Worm (Caenorhabditis elegans) whole organism, young adult: Measurements from ENCODE around the gene rif-1.2.

Source experiments
- B0035.1 ChIP-seq: sonication (generic microtip); optimal IDR thresholded peaks from 2 replicates; lab custom pipeline; 2016; ENCODE audit warnings: missing genetic modification characterization, mild to moderate bottlenecking, missing compliant biosample characterization, missing genotype, missing genetic modification reagents
- F52B5.7 ChIP-seq: sonication (generic microtip); optimal IDR thresholded peaks from 2 replicates; lab custom pipeline; 2016; ENCODE audit warnings: mild to moderate bottlenecking, missing genetic modification characterization, missing compliant biosample characterization
- F55B11.4 ChIP-seq: sonication (generic microtip); optimal IDR thresholded peaks from 2 replicates; lab custom pipeline; 2016; ENCODE audit warnings: missing compliant biosample characterization, missing genetic modification characterization, borderline replicate concordance; ENCODE audit not compliant: insufficient read depth
- K11D2.4 ChIP-seq: fragments of 200-800 bp; sonication (Bioruptor generic); IDR thresholded peaks from 2 replicates; pipeline ENCODE4 v1.3.6; 2022; ENCODE audit warnings: missing genetic modification reagents, missing genetic modification characterization, missing compliant biosample characterization
- K12H6.12 ChIP-seq: fragments of 200-800 bp; sonication (Bioruptor generic); optimal IDR thresholded peaks from 2 replicates; lab custom pipeline; 2018; ENCODE audit warnings: mild to moderate bottlenecking, missing genetic modification characterization, missing compliant biosample characterization
- T26A5.8 ChIP-seq: sonication (generic microtip); optimal IDR thresholded peaks from 2 replicates; lab custom pipeline; 2016; ENCODE audit warnings: missing genetic modification characterization, missing compliant biosample characterization
- Y53F4B.3 ChIP-seq: fragments of 200-800 bp; sonication (Bioruptor generic); IDR thresholded peaks from 2 replicates; pipeline ENCODE4 v1.3.6; 2022; ENCODE audit warnings: missing genetic modification reagents, missing genetic modification characterization, missing compliant biosample characterization
- Y79H2A.3 ChIP-seq: fragments of 200-800 bp; sonication (Bioruptor generic); conservative IDR thresholded peaks from 2 replicates; pipeline ENCODE4 v1.3.6; 2022; ENCODE audit warnings: missing genetic modification reagents, missing genetic modification characterization, missing compliant biosample characterization
- ZK185.1 ChIP-seq: sonication (generic microtip); optimal IDR thresholded peaks from 2 replicates; lab custom pipeline; 2016; ENCODE audit warnings: mild to moderate bottlenecking, missing genetic modification characterization, missing compliant biosample characterization; ENCODE audit not compliant: poor library complexity, severe bottlenecking
- ama-1 ChIP-seq, 3 experiments: fragments of 150-350 bp in 1 of 3; sonication (generic microtip) in 2 of 3; optimal IDR thresholded peaks; 2 replicates each; lab custom pipeline; 2014 to 2018; ENCODE audit warnings: missing biosample characterization in 2 of 3, missing genetic modification characterization in 2 of 3, missing genetic modification reagents in 2 of 3
- atf-7 ChIP-seq: sonication (generic microtip); optimal IDR thresholded peaks from 2 replicates; lab custom pipeline; 2017; ENCODE audit warnings: mild to moderate bottlenecking, missing genetic modification characterization, missing compliant biosample characterization
- attf-3 ChIP-seq: fragments of 200-800 bp; sonication (Bioruptor generic); conservative IDR thresholded peaks from 2 replicates; pipeline ENCODE4 v1.3.6; 2022; ENCODE audit warnings: missing genetic modification reagents, missing genetic modification characterization, missing compliant biosample characterization
- attf-6 ChIP-seq: fragments of 200-800 bp; sonication (Bioruptor generic); IDR thresholded peaks from 2 replicates; pipeline ENCODE4 v1.3.6; 2022; ENCODE audit warnings: missing genetic modification reagents, missing genetic modification characterization, missing compliant biosample characterization
- bed-2 ChIP-seq: fragments of 200-800 bp; sonication (Bioruptor generic); IDR thresholded peaks from 2 replicates; pipeline ENCODE4 v1.3.6; 2022; ENCODE audit warnings: missing genetic modification reagents, missing genetic modification characterization, missing compliant biosample characterization
- ccch-3 ChIP-seq: fragments of 200-800 bp; sonication (Bioruptor generic); optimal IDR thresholded peaks from 2 replicates; lab custom pipeline; 2018; ENCODE audit warnings: mild to moderate bottlenecking, missing genetic modification characterization, missing compliant biosample characterization
- cebp-2 ChIP-seq: fragments of 200-800 bp; sonication (Bioruptor generic); IDR thresholded peaks from 2 replicates; pipeline ENCODE4 v1.3.6; 2022; ENCODE audit warnings: missing genetic modification characterization, missing compliant biosample characterization
- ceh-58 ChIP-seq: fragments of 200-800 bp; sonication (Bioruptor generic); IDR thresholded peaks from 2 replicates; pipeline ENCODE4 v1.3.6; 2022; ENCODE audit warnings: missing genetic modification characterization, missing compliant biosample characterization
- ceh-79 ChIP-seq: sonication (generic microtip); optimal IDR thresholded peaks from 2 replicates; lab custom pipeline; 2017; ENCODE audit warnings: mild to moderate bottlenecking, missing genetic modification characterization, missing compliant biosample characterization
- ceh-91 ChIP-seq: fragments of 200-800 bp; sonication (Bioruptor generic); IDR thresholded peaks from 2 replicates; pipeline ENCODE4 v1.3.6; 2022; ENCODE audit warnings: missing genetic modification reagents, missing genetic modification characterization, missing compliant biosample characterization
- chd-7 ChIP-seq: sonication (generic microtip); optimal IDR thresholded peaks from 2 replicates; lab custom pipeline; 2016; ENCODE audit warnings: mild to moderate bottlenecking, missing genetic modification characterization, moderate library complexity, missing compliant biosample characterization
- die-1 ChIP-seq: sonication (generic microtip); optimal IDR thresholded peaks from 2 replicates; lab custom pipeline; 2016; ENCODE audit warnings: missing genotype, mild to moderate bottlenecking, missing genetic modification characterization, missing compliant biosample characterization
- dox-1 ChIP-seq: fragments of 200-800 bp; sonication (Bioruptor generic); IDR thresholded peaks from 2 replicates; pipeline ENCODE4 v1.3.6; 2022; ENCODE audit warnings: missing genetic modification reagents, missing genetic modification characterization, missing compliant biosample characterization
- efl-1 ChIP-seq: fragments of 150-350 bp; optimal IDR thresholded peaks from 2 replicates; lab custom pipeline; 2014; ENCODE audit warnings: missing biosample characterization, missing genetic modification reagents, missing genetic modification characterization
- egl-44 ChIP-seq: fragments of 200-800 bp; sonication (Bioruptor generic); IDR thresholded peaks from 2 replicates; pipeline ENCODE4 v1.3.6; 2022; ENCODE audit warnings: missing genetic modification reagents, missing genetic modification characterization, missing compliant biosample characterization
- egrh-3 ChIP-seq: fragments of 200-800 bp; sonication (Bioruptor generic); IDR thresholded peaks from 2 replicates; pipeline ENCODE4 v1.3.6; 2022; ENCODE audit warnings: missing genetic modification reagents, missing genetic modification characterization, missing compliant biosample characterization
- ekl-4 ChIP-seq: fragments of 200-800 bp; sonication (Bioruptor generic); IDR thresholded peaks from 2 replicates; pipeline ENCODE4 v1.3.6; 2022; ENCODE audit warnings: missing genetic modification reagents, missing genetic modification characterization, missing compliant biosample characterization
- ets-4 ChIP-seq: fragments of 200-800 bp; sonication (Bioruptor generic); optimal IDR thresholded peaks from 2 replicates; lab custom pipeline; 2018; ENCODE audit warnings: mild to moderate bottlenecking, missing genetic modification characterization, missing compliant biosample characterization
- hmg-20 ChIP-seq: fragments of 200-800 bp; sonication (Bioruptor generic); IDR thresholded peaks from 2 replicates; pipeline ENCODE4 v1.3.6; 2022; ENCODE audit warnings: missing genetic modification reagents, missing genetic modification characterization, missing compliant biosample characterization
- hsf-1 ChIP-seq: fragments of 200-800 bp; sonication (Bioruptor generic); IDR thresholded peaks from 2 replicates; pipeline ENCODE4 v1.3.6; 2022; ENCODE audit warnings: missing genetic modification reagents, missing genetic modification characterization, missing compliant biosample characterization
- lin-35 ChIP-seq, 3 experiments: fragments of 150-350 bp in 2 of 3; sonication (generic microtip) in 1 of 3; optimal IDR thresholded peaks; 2 replicates each; lab custom pipeline; 2014 to 2018; ENCODE audit warnings: missing biosample characterization in 3 of 3, missing genetic modification characterization in 3 of 3, missing genetic modification reagents in 3 of 3
- lin-54 ChIP-seq: fragments of 200-800 bp; sonication (Bioruptor generic); optimal IDR thresholded peaks from 2 replicates; lab custom pipeline; 2018; ENCODE audit warnings: mild to moderate bottlenecking, missing genetic modification characterization, missing compliant biosample characterization
- lir-1 ChIP-seq: fragments of 200-800 bp; sonication (Bioruptor generic); conservative IDR thresholded peaks from 2 replicates; pipeline ENCODE4 v1.3.6; 2022; ENCODE audit warnings: missing genetic modification reagents, missing genetic modification characterization, missing compliant biosample characterization
- lsl-1 ChIP-seq: fragments of 200-800 bp; sonication (Bioruptor generic); optimal IDR thresholded peaks from 2 replicates; lab custom pipeline; 2018; ENCODE audit warnings: mild to moderate bottlenecking, missing genetic modification characterization, moderate library complexity, missing compliant biosample characterization
- madf-3 ChIP-seq: fragments of 200-800 bp; sonication (Bioruptor generic); IDR thresholded peaks from 2 replicates; pipeline ENCODE4 v1.3.6; 2022; ENCODE audit warnings: missing genetic modification reagents, missing genetic modification characterization, missing compliant biosample characterization
- mel-28 ChIP-seq: sonication (generic microtip); optimal IDR thresholded peaks from 2 replicates; lab custom pipeline; 2016; ENCODE audit warnings: borderline replicate concordance, mild to moderate bottlenecking, missing genetic modification characterization, missing compliant biosample characterization
- nfya-2 ChIP-seq: fragments of 200-800 bp; sonication (Bioruptor generic); IDR thresholded peaks from 2 replicates; pipeline ENCODE4 v1.3.6; 2022; ENCODE audit warnings: missing genetic modification reagents, missing genetic modification characterization, missing compliant biosample characterization
- nhr-120 ChIP-seq: fragments of 200-800 bp; sonication (Bioruptor generic); IDR thresholded peaks from 2 replicates; pipeline ENCODE4 v1.3.6; 2022; ENCODE audit warnings: missing genetic modification characterization, missing compliant biosample characterization
- nhr-179 ChIP-seq: sonication (generic microtip); optimal IDR thresholded peaks from 2 replicates; lab custom pipeline; 2016; ENCODE audit warnings: mild to moderate bottlenecking, missing genetic modification characterization, missing compliant biosample characterization
- repo-1 ChIP-seq: sonication (generic microtip); optimal IDR thresholded peaks from 2 replicates; lab custom pipeline; 2017; ENCODE audit warnings: mild to moderate bottlenecking, missing genetic modification characterization, missing compliant biosample characterization
- rpc-1 ChIP-seq, 2 experiments: fragments of 150-350 bp in 1 of 2; sonication (generic microtip) in 1 of 2; optimal IDR thresholded peaks; 2 replicates each; lab custom pipeline; 2014 to 2018; ENCODE audit warnings: missing biosample characterization in 1 of 2, missing genetic modification characterization in 1 of 2, missing genetic modification reagents in 1 of 2, missing genotype in 1 of 2
- sdz-38 ChIP-seq: sonication (generic microtip); optimal IDR thresholded peaks from 2 replicates; lab custom pipeline; 2016; ENCODE audit warnings: missing genotype, missing genetic modification characterization, missing compliant biosample characterization
- sea-2 ChIP-seq: fragments of 200-800 bp; sonication (Bioruptor generic); IDR thresholded peaks from 2 replicates; pipeline ENCODE4 v1.3.6; 2022; ENCODE audit warnings: missing genetic modification characterization, missing compliant biosample characterization
- snpc-1.1 ChIP-seq: sonication (generic microtip); optimal IDR thresholded peaks from 2 replicates; lab custom pipeline; 2017; ENCODE audit warnings: missing genetic modification characterization, mild to moderate bottlenecking, missing compliant biosample characterization, antibody characterized with exemption, moderate library complexity, missing genotype, missing genetic modification reagents; ENCODE audit not compliant: insufficient read depth
- snpc-3.4 ChIP-seq: sonication (generic microtip); optimal IDR thresholded peaks from 2 replicates; lab custom pipeline; 2017; ENCODE audit warnings: missing genetic modification characterization, mild to moderate bottlenecking, missing compliant biosample characterization, antibody characterized with exemption, moderate library complexity, missing genotype, missing genetic modification reagents
- somi-1 ChIP-seq: fragments of 200-800 bp; sonication (Bioruptor generic); optimal IDR thresholded peaks from 2 replicates; lab custom pipeline; 2018; ENCODE audit warnings: mild to moderate bottlenecking, missing genetic modification characterization, missing compliant biosample characterization
- tbx-9 ChIP-seq: sonication (generic microtip); optimal IDR thresholded peaks from 2 replicates; lab custom pipeline; 2016; ENCODE audit warnings: borderline replicate concordance, missing genetic modification characterization, inconsistent platforms, missing compliant biosample characterization
- ztf-3 ChIP-seq: fragments of 200-800 bp; sonication (Bioruptor generic); optimal IDR thresholded peaks from 2 replicates; lab custom pipeline; 2018; ENCODE audit warnings: mild to moderate bottlenecking, missing genetic modification characterization, missing compliant biosample characterization
- ztf-6 ChIP-seq: fragments of 200-800 bp; sonication (Bioruptor generic); IDR thresholded peaks from 2 replicates; pipeline ENCODE4 v1.3.6; 2022; ENCODE audit warnings: missing genetic modification reagents, missing genetic modification characterization, missing compliant biosample characterization

Gene rif-1.2

DNA sequence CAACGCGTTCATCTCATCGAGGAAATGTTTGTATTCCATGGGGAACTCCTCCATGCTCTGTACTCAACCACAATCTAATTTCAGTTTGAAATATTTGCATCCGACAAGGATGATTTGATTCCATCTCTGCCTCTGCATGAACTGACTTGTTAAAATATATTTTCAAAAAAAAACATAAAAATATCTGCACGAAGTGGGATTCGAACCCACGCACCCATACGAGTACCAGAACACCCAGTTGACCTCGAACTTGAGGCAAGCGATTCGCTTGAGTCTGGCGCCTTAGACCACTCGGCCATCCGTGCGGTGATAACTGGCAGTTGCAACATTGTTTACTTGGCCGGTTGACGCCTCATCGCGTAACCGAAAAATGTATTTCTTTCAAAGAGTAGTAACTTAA lies 23.4 kb downstream of the rif-1.2 start (continued):
- TF ChIP-seq nhr-120 (GFP tag; lab: Robert Waterston, UW) (no peak), egl-44 (0 out of 2 replicates have a peak, but pooled peaks have one; percentile 36), K11D2.4 (no peak), snpc-3.4 (peak; percentile 56), K12H6.12 (tag; lab: Kevin White, UChicago) (no peak), cebp-2 (0 out of 2 replicates have a peak, but pooled peaks have one; percentile 61), F52B5.7 (tag; lab: Kevin White, UChicago) (peak; percentile 58), egrh-3 (GFP tag; lab: Robert Waterston, UW) (peak; percentile 48; the same call in 1 of the 2 replicates), chd-7 (tag; lab: Kevin White, UChicago) (peak; percentile 54), sea-2 (GFP tag; lab: Robert Waterston, UW) (no peak), die-1 (tag; lab: Kevin White, UChicago) (peak; percentile 87), ama-1 (optimal IDR thresholded peaks at IDR 0.05; lab: Kevin White, UChicago) (no peak), ama-1 (GFP tag; optimal IDR thresholded peaks at IDR 0.05; lab: Kevin White, UChicago) (peak in 1 of 2 experiments; percentile 42), dox-1 (GFP tag; lab: Robert Waterston, UW) (peak; percentile 82), ztf-3 (GFP tag; lab: Kevin White, UChicago) (no peak), hsf-1 (GFP tag; lab: Robert Waterston, UW) (peak; percentile 39; the same call in 1 of the 2 replicates), ceh-58 (GFP tag; lab: Robert Waterston, UW) (no peak), nfya-2 (GFP tag; lab: Robert Waterston, UW) (no peak), mel-28 (tag; lab: Kevin White, UChicago) (no peak), bed-2 (GFP tag; lab: Robert Waterston, UW) (no peak), nhr-179 (tag; lab: Kevin White, UChicago) (peak; percentile 64), lsl-1 (no peak), ekl-4 (GFP tag; lab: Robert Waterston, UW) (0 out of 2 replicates have a peak, but pooled peaks have one; percentile 22), lin-54 (GFP tag; lab: Kevin White, UChicago) (no peak), Y79H2A.3 (no peak), attf-3 (GFP tag; lab: Robert Waterston, UW) (0 out of 2 replicates have a peak, but pooled peaks have one; percentile 16), ceh-91 (GFP tag; lab: Robert Waterston, UW) (no peak), lin-35 (GFP tag; optimal IDR thresholded peaks at IDR 0.05; lab: Kevin White, UChicago) (no peak), ZK185.1 (peak; percentile 71), sdz-38 (tag; lab: Kevin White, UChicago) (peak; percentile 26), somi-1 (no peak), lir-1 (GFP tag; lab: Robert Waterston, UW) (no peak), repo-1 (tag; lab: Kevin White, UChicago) (peak; percentile 16), ccch-3 (GFP tag; lab: Kevin White, UChicago) (no peak), madf-3 (0 out of 2 replicates have a peak, but pooled peaks have one; percentile 55), snpc-1.1 (tag; lab: Kevin White, UChicago) (no peak), attf-6 (peak; percentile 71), B0035.1 (tag; lab: Kevin White, UChicago) (peak; percentile 18), hmg-20 (GFP tag; lab: Robert Waterston, UW) (no peak), atf-7 (tag; lab: Kevin White, UChicago) (peak; percentile 58), T26A5.8 (tag; lab: Kevin White, UChicago) (no peak), rpc-1 (optimal IDR thresholded peaks at IDR 0.05; lab: Kevin White, UChicago) (peak; percentile 86), rpc-1 (tag; optimal IDR thresholded peaks at IDR 0.05; lab: Kevin White, UChicago) (peak; percentile 90), Y53F4B.3 (GFP tag; lab: Robert Waterston, UW) (0 out of 2 replicates have a peak, but pooled peaks have one; percentile 27), ztf-6 (GFP tag; lab: Robert Waterston, UW) (no peak), tbx-9 (no peak), ets-4 (no peak), F55B11.4 (tag; lab: Kevin White, UChicago) (no peak), efl-1 (GFP tag; lab: Kevin White, UChicago) (peak; percentile 7), ceh-79 (tag; lab: Kevin White, UChicago) (peak; percentile 48)
